Worm (Caenorhabditis elegans) whole organism, L4 larva: ENCODE data around the gene C14C10.2.
A peak's percentile ranks its signal among the peaks of the same experiment; 100 is the strongest.

ENCODE experiments used
- T20F7.1 ChIP-seq: fragments of 200-800 bp; sonication (Bioruptor generic); optimal IDR thresholded peaks from 2 replicates; lab custom pipeline; 2018; ENCODE audit warnings: mild to moderate bottlenecking, missing genetic modification characterization, missing compliant biosample characterization
- Y5F2A.4 ChIP-seq: fragments of 200-800 bp; sonication (Bioruptor generic); optimal IDR thresholded peaks from 2 replicates; lab custom pipeline; 2018; ENCODE audit warnings: mild to moderate bottlenecking, missing genetic modification characterization, missing compliant biosample characterization
- Y75B8A.6 ChIP-seq: fragments of 200-800 bp; sonication (Bioruptor generic); IDR thresholded peaks from 2 replicates; pipeline ENCODE4 v1.3.6; 2022; ENCODE audit warnings: missing genetic modification reagents, missing genetic modification characterization, missing compliant biosample characterization
- ZK337.2 ChIP-seq: fragments of 200-800 bp; sonication (Bioruptor generic); IDR thresholded peaks from 2 replicates; pipeline ENCODE4 v1.3.6; 2022; ENCODE audit warnings: missing genetic modification reagents, missing genetic modification characterization, missing compliant biosample characterization
- aly-2 ChIP-seq: sonication (generic microtip); optimal IDR thresholded peaks from 2 replicates; lab custom pipeline; 2018; ENCODE audit warnings: missing biosample characterization, missing genetic modification characterization
- ceh-44 ChIP-seq: fragments of 200-800 bp; sonication (Bioruptor generic); IDR thresholded peaks from 2 replicates; pipeline ENCODE4 v1.3.6; 2022; ENCODE audit warnings: missing genetic modification reagents, missing genetic modification characterization, missing compliant biosample characterization
- ceh-82 ChIP-seq: sonication (generic microtip); optimal IDR thresholded peaks from 2 replicates; lab custom pipeline; 2017; ENCODE audit warnings: missing biosample characterization, missing genetic modification characterization
- ces-1 ChIP-seq: fragments of 150-350 bp; sonication (generic microtip); optimal IDR thresholded peaks from 4 replicates; lab custom pipeline; 2014; ENCODE audit warnings: missing biosample characterization, missing genetic modification reagents, missing genetic modification characterization
- cey-2 ChIP-seq: sonication (generic microtip); optimal IDR thresholded peaks from 3 replicates; lab custom pipeline; 2017; ENCODE audit warnings: missing genetic modification characterization, mild to moderate bottlenecking, missing compliant biosample characterization, antibody characterized with exemption, borderline replicate concordance; ENCODE audit not compliant: insufficient read depth
- ctbp-1 ChIP-seq: fragments of 200-800 bp; sonication (Bioruptor generic); IDR thresholded peaks from 2 replicates; pipeline ENCODE4 v1.3.6; 2022; ENCODE audit warnings: missing genetic modification reagents, missing genetic modification characterization, missing compliant biosample characterization
- daf-16 ChIP-seq, 3 experiments: sonication (generic microtip); optimal IDR thresholded peaks; 2 replicates each; lab custom pipeline; 2016 to 2017; ENCODE audit warnings: missing genetic modification characterization in 3 of 3, missing genetic modification reagents in 3 of 3, mild to moderate bottlenecking in 2 of 3, missing compliant biosample characterization in 2 of 3, missing biosample characterization in 1 of 3, moderate library complexity in 1 of 3
- dmd-6 ChIP-seq: fragments of 200-800 bp; sonication (Bioruptor generic); IDR thresholded peaks from 2 replicates; pipeline ENCODE4 v1.3.6; 2022; ENCODE audit warnings: missing genetic modification reagents, missing genetic modification characterization, missing compliant biosample characterization
- dpl-1 ChIP-seq: fragments of 150-350 bp; optimal IDR thresholded peaks from 2 replicates; lab custom pipeline; 2014; ENCODE audit warnings: missing biosample characterization, missing genetic modification reagents, missing genetic modification characterization
- dve-1 ChIP-seq: sonication (generic microtip); optimal IDR thresholded peaks from 2 replicates; lab custom pipeline; 2017; ENCODE audit warnings: antibody characterized with exemption, mild to moderate bottlenecking, missing genetic modification characterization, missing compliant biosample characterization; ENCODE audit not compliant: insufficient read depth
- gei-8 ChIP-seq: fragments of 200-800 bp; sonication (Bioruptor generic); optimal IDR thresholded peaks from 2 replicates; lab custom pipeline; 2018; ENCODE audit warnings: mild to moderate bottlenecking, missing genetic modification characterization, missing compliant biosample characterization
- lin-1 ChIP-seq: fragments of 200-800 bp; sonication (Bioruptor generic); IDR thresholded peaks from 2 replicates; pipeline ENCODE4 v1.3.6; 2022; ENCODE audit warnings: missing genetic modification reagents, missing genetic modification characterization, missing compliant biosample characterization
- lin-13 ChIP-seq: fragments of 150-350 bp; optimal IDR thresholded peaks from 2 replicates; lab custom pipeline; 2014; ENCODE audit warnings: missing biosample characterization, missing genetic modification reagents, missing genetic modification characterization
- lir-3 ChIP-seq: sonication (generic microtip); optimal IDR thresholded peaks from 2 replicates; lab custom pipeline; 2016; ENCODE audit warnings: mild to moderate bottlenecking, missing genetic modification characterization, missing compliant biosample characterization
- mep-1 ChIP-seq: fragments of 150-350 bp; sonication (generic microtip); optimal IDR thresholded peaks from 3 replicates; lab custom pipeline; 2014; ENCODE audit warnings: missing biosample characterization, missing genetic modification characterization
- mxl-2 ChIP-seq: fragments of 200-800 bp; sonication (Bioruptor generic); conservative IDR thresholded peaks from 2 replicates; pipeline ENCODE4 v1.3.6; 2022; ENCODE audit warnings: missing genetic modification reagents, missing genetic modification characterization, missing compliant biosample characterization
- mxl-3 ChIP-seq: fragments of 200-800 bp; sonication (Bioruptor generic); optimal IDR thresholded peaks from 2 replicates; lab custom pipeline; 2018; ENCODE audit warnings: mild to moderate bottlenecking, missing genetic modification characterization, missing compliant biosample characterization
- nhr-102 ChIP-seq: sonication (generic microtip); optimal IDR thresholded peaks from 2 replicates; lab custom pipeline; 2016; ENCODE audit warnings: mild to moderate bottlenecking, missing genetic modification characterization, moderate library complexity, missing compliant biosample characterization
- nhr-11 ChIP-seq: fragments of 150-350 bp; optimal IDR thresholded peaks from 2 replicates; lab custom pipeline; 2014; ENCODE audit warnings: missing biosample characterization, missing genetic modification characterization
- nhr-25 ChIP-seq: sonication (generic microtip); optimal IDR thresholded peaks from 2 replicates; lab custom pipeline; 2017; ENCODE audit warnings: missing genetic modification characterization, mild to moderate bottlenecking, missing compliant biosample characterization, antibody characterized with exemption, moderate library complexity, borderline replicate concordance; ENCODE audit not compliant: insufficient read depth
- nhr-41 ChIP-seq: fragments of 200-800 bp; sonication (Bioruptor generic); IDR thresholded peaks from 2 replicates; pipeline ENCODE4 v1.3.6; 2022; ENCODE audit warnings: missing genetic modification reagents, missing genetic modification characterization, missing compliant biosample characterization
- nhr-76 ChIP-seq: fragments of 150-350 bp; optimal IDR thresholded peaks from 2 replicates; lab custom pipeline; 2014; ENCODE audit warnings: missing biosample characterization, missing genetic modification characterization
- pha-4 ChIP-seq, 2 experiments: fragments of 150-350 bp in 1 of 2; fragments of 200-800 bp in 1 of 2; sonication (Bioruptor generic) in 1 of 2; IDR thresholded peaks in 1 of 2; optimal IDR thresholded peaks in 1 of 2; 2 replicates each; pipeline versions ENCODE4 v1.3.6 to Lab custom; 2014 to 2022; ENCODE audit warnings: missing genetic modification characterization in 2 of 2, missing genetic modification reagents in 2 of 2, missing biosample characterization in 1 of 2, missing compliant biosample characterization in 1 of 2
- sdz-12 ChIP-seq: fragments of 200-800 bp; sonication (Bioruptor generic); optimal IDR thresholded peaks from 2 replicates; lab custom pipeline; 2018; ENCODE audit warnings: mild to moderate bottlenecking, missing genetic modification characterization, missing compliant biosample characterization
- set-16 ChIP-seq: fragments of 200-800 bp; sonication (Bioruptor generic); IDR thresholded peaks from 2 replicates; pipeline ENCODE4 v1.3.6; 2022; ENCODE audit warnings: missing genetic modification reagents, missing genetic modification characterization, missing compliant biosample characterization
- skn-1 ChIP-seq: fragments of 150-350 bp; optimal IDR thresholded peaks from 2 replicates; lab custom pipeline; 2014; ENCODE audit warnings: missing biosample characterization, missing genetic modification characterization
- snpc-4 ChIP-seq: fragments of 150-350 bp; optimal IDR thresholded peaks from 2 replicates; lab custom pipeline; 2014; ENCODE audit warnings: missing biosample characterization, missing genetic modification characterization
- spr-3 ChIP-seq: fragments of 200-800 bp; sonication (Bioruptor generic); optimal IDR thresholded peaks from 2 replicates; lab custom pipeline; 2018; ENCODE audit warnings: mild to moderate bottlenecking, missing genetic modification characterization, missing compliant biosample characterization
- tra-1 ChIP-seq: fragments of 200-800 bp; sonication (Bioruptor generic); IDR thresholded peaks from 2 replicates; pipeline ENCODE4 v1.3.6; 2022; ENCODE audit warnings: missing genetic modification reagents, missing genetic modification characterization, missing compliant biosample characterization
- unc-62 ChIP-seq, 3 experiments: fragments of 150-350 bp in 1 of 3; sonication (generic microtip); optimal IDR thresholded peaks in 2 of 3; peaks in 1 of 3; 1 replicate in 1 of 3; 2 replicates in 2 of 3; lab custom pipeline; 2014 to 2017; ENCODE audit warnings: missing biosample characterization in 3 of 3, missing genetic modification characterization in 3 of 3, missing genetic modification reagents in 3 of 3, missing genotype in 1 of 3
- vab-7 ChIP-seq: fragments of 200-800 bp; sonication (Bioruptor generic); IDR thresholded peaks from 2 replicates; pipeline ENCODE4 v1.3.6; 2022; ENCODE audit warnings: missing genetic modification reagents, missing genetic modification characterization, missing compliant biosample characterization

C14C10.2 gene

ce11 chrV:12584771-12585170 lies 7.5 kb downstream of the C14C10.2 start:
- TF ChIP-seq daf-16 (GFP tag; optimal IDR thresholded peaks at IDR 0.05; lab: Kevin White, UChicago) (no peak), daf-16 (tag; optimal IDR thresholded peaks at IDR 0.05; lab: Kevin White, UChicago) (no peak), nhr-102 (tag; lab: Kevin White, UChicago) (no peak), set-16 (GFP tag; lab: Robert Waterston, UW) (no peak), unc-62 (GFP tag; optimal IDR thresholded peaks at IDR 0.05 in 1 of 2; lab: Kevin White, UChicago) (peak in 1 of 2 experiments; percentile 94), unc-62 (tag; optimal IDR thresholded peaks at IDR 0.05; lab: Kevin White, UChicago) (no peak), aly-2 (no peak)

DNA sequence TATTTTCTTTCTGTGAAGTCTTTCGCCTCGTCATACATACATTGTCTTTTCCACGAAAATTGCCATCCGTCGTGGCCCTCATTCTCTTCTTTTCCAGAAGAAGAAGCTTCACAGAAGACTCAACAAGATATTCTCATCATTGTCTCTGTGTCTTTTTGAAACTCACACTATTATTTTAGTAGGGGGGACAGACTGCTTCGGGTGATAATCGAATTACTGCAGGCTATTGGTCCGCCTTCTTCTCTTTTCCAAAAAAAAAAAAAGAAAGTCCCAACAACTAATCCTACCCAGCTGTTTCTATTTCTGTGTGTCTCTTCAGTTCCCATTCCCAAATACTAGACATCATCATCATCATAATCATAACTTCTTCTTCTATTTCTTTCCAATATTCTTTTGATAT lies 8.9 kb downstream of the C14C10.2 start:
- no peak for TF ChIP-seq cey-2
- peak in 1 of 2 experiments; percentile 76 for TF ChIP-seq unc-62 (GFP tag; optimal IDR thresholded peaks at IDR 0.05 in 1 of 2; lab: Kevin White, UChicago)
- TF ChIP-seq unc-62 (tag; optimal IDR thresholded peaks at IDR 0.05; lab: Kevin White, UChicago): no peak
- TF ChIP-seq aly-2: no peak
- no peak for TF ChIP-seq lir-3 (tag; lab: Kevin White, UChicago)
- TF ChIP-seq sdz-12: no peak
- TF ChIP-seq dmd-6 (GFP tag; lab: Robert Waterston, UW): no peak

DNA sequence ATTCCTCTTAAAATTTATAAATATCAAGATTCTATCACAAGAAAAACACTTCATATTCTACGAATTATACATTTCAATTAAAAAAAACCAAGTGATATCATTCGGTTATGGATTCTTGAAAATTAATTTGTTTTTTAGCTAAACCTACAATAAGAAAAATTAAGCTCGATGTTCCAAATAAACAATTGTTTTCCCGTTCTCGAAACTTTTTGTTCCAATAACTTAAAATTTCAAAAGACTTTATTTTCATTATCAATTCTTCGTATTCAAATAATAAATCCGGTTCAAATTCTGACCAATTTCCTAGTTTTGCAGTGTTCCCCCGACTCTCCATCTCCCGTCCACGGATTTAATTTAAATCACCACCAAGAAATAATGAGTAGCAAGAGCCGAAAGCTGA lies 13.0 kb downstream of the C14C10.2 start, which contains the start of gene E02A10.3:
Gene E02A10.3 (plus strand): TSS at position 301 of the 400 bp plus-strand sequence.
- TF ChIP-seq spr-3 (GFP tag; lab: Kevin White, UChicago): no peak
- TF ChIP-seq tra-1 (GFP tag; lab: Robert Waterston, UW): no peak
- no peak for TF ChIP-seq lin-13 (GFP tag; lab: Kevin White, UChicago)
- TF ChIP-seq skn-1 (tag; lab: Kevin White, UChicago): no peak
- TF ChIP-seq T20F7.1 (GFP tag; lab: Kevin White, UChicago): no peak
- no peak for TF ChIP-seq ZK337.2 (GFP tag; lab: Robert Waterston, UW)
- no peak for TF ChIP-seq ceh-44 (GFP tag; lab: Robert Waterston, UW)
- TF ChIP-seq gei-8 (GFP tag; lab: Kevin White, UChicago): no peak
- TF ChIP-seq ctbp-1 (GFP tag; lab: Robert Waterston, UW): no peak
- TF ChIP-seq nhr-41: no peak
- no peak for TF ChIP-seq mxl-3 (GFP tag; lab: Kevin White, UChicago)
- TF ChIP-seq nhr-25 (tag; lab: Kevin White, UChicago): no peak
- TF ChIP-seq mxl-2 (GFP tag; lab: Robert Waterston, UW): no peak
- TF ChIP-seq cey-2: no peak
- no peak for TF ChIP-seq nhr-76 (tag; lab: Kevin White, UChicago)
- no peak for TF ChIP-seq nhr-11
- TF ChIP-seq dpl-1 (GFP tag; lab: Kevin White, UChicago): no peak
- no peak for TF ChIP-seq ces-1 (GFP tag; lab: Kevin White, UChicago)

ce11 chrV:12576495-12576947 lies 15.8 kb downstream of the C14C10.2 start, which contains the start of gene grl-23:
Gene grl-23 (minus strand): TSS chrV:12576897.
- TF ChIP-seq lin-1 (GFP tag; lab: Robert Waterston, UW): no peak
- peak; percentile 91 for TF ChIP-seq set-16 (GFP tag; lab: Robert Waterston, UW)
- no peak for TF ChIP-seq Y75B8A.6 (GFP tag; lab: Robert Waterston, UW)
- TF ChIP-seq dve-1 (tag; lab: Kevin White, UChicago): no peak
- no peak for TF ChIP-seq ceh-82

ce11 chrV:12575846-12576245 lies 16.4 kb downstream of the C14C10.2 start:
- TF ChIP-seq mep-1 (tag; lab: Kevin White, UChicago) (no peak), lin-1 (GFP tag; lab: Robert Waterston, UW) (no peak), snpc-4 (tag; lab: Kevin White, UChicago) (no peak), Y5F2A.4 (GFP tag; lab: Kevin White, UChicago) (no peak), pha-4 (GFP tag; IDR thresholded peaks at IDR 0.05; lab: Robert Waterston, UW) (peak; percentile 58; the same call in 1 of the 2 replicates), pha-4 (tag; optimal IDR thresholded peaks at IDR 0.05; lab: Kevin White, UChicago) (no peak), vab-7 (GFP tag; lab: Robert Waterston, UW) (no peak), set-16 (GFP tag; lab: Robert Waterston, UW) (peak; percentile 97)
- TF ChIP-seq, all 104 proteins: peak for 2
